Fruit fly (Drosophila melanogaster): ENCODE results near the gene CG4830.

- TF ChIP-seq pan (optimal IDR thresholded peaks at IDR 0.05) (no peak), Myc (optimal IDR thresholded peaks at IDR 0.05) (no peak), dmrt93B (GFP tag; optimal IDR thresholded peaks at IDR 0.05) (no peak), usp (GFP tag; optimal IDR thresholded peaks at IDR 0.05) (no peak), Hr78 (GFP tag; optimal IDR thresholded peaks at IDR 0.05) (no peak), sage (GFP tag; optimal IDR thresholded peaks at IDR 0.05) (no peak), jim (GFP tag; optimal IDR thresholded peaks at IDR 0.05) (no peak), CrebA (GFP tag; optimal IDR thresholded peaks at IDR 0.05; ENCODE audit: borderline replicate concordance) (no peak), Rel (GFP tag; optimal IDR thresholded peaks at IDR 0.05) (no peak), Rel (tag; optimal IDR thresholded peaks at IDR 0.05) (no peak)
Measured at dm6 chr3R:12248243-12248642, 38.1 kb upstream of the CG4830 start.
